Worm (Caenorhabditis elegans) whole organism, young adult: Measurements from ENCODE around the gene F12F6.7.

Source experiments
- B0019.2 ChIP-seq: fragments of 200-800 bp; sonication (Bioruptor generic); conservative IDR thresholded peaks from 2 replicates; pipeline ENCODE4 v1.3.6; 2022; ENCODE audit warnings: missing genetic modification reagents, missing genetic modification characterization, missing compliant biosample characterization
- F23B12.7 ChIP-seq: sonication (generic microtip); optimal IDR thresholded peaks from 2 replicates; lab custom pipeline; 2017; ENCODE audit warnings: missing genetic modification characterization, mild to moderate bottlenecking, missing compliant biosample characterization, antibody characterized with exemption, moderate library complexity; ENCODE audit not compliant: insufficient read depth
- F33H1.4 ChIP-seq: fragments of 200-800 bp; sonication (Bioruptor generic); IDR thresholded peaks from 2 replicates; pipeline ENCODE4 v1.3.6; 2022; ENCODE audit warnings: missing genetic modification reagents, missing genetic modification characterization, missing compliant biosample characterization
- K11D2.4 ChIP-seq: fragments of 200-800 bp; sonication (Bioruptor generic); IDR thresholded peaks from 2 replicates; pipeline ENCODE4 v1.3.6; 2022; ENCODE audit warnings: missing genetic modification reagents, missing genetic modification characterization, missing compliant biosample characterization
- Y67H2A.10 ChIP-seq: fragments of 200-800 bp; sonication (Bioruptor generic); conservative IDR thresholded peaks from 2 replicates; pipeline ENCODE4 v1.3.6; 2022; ENCODE audit warnings: missing genetic modification reagents, missing genetic modification characterization, missing compliant biosample characterization
- Y95B8A.8 ChIP-seq: fragments of 200-800 bp; sonication (Bioruptor generic); IDR thresholded peaks from 2 replicates; pipeline ENCODE4 v1.3.6; 2022; ENCODE audit warnings: missing genetic modification reagents, missing genetic modification characterization, missing compliant biosample characterization
- ama-1 ChIP-seq, 3 experiments: fragments of 150-350 bp in 1 of 3; sonication (generic microtip) in 2 of 3; optimal IDR thresholded peaks; 2 replicates each; lab custom pipeline; 2014 to 2018; ENCODE audit warnings: missing biosample characterization in 2 of 3, missing genetic modification characterization in 2 of 3, missing genetic modification reagents in 2 of 3
- atf-7 ChIP-seq: sonication (generic microtip); optimal IDR thresholded peaks from 2 replicates; lab custom pipeline; 2017; ENCODE audit warnings: mild to moderate bottlenecking, missing genetic modification characterization, missing compliant biosample characterization
- cebp-1 ChIP-seq, 2 experiments: fragments of 200-800 bp in 1 of 2; sonication (Bioruptor generic) in 1 of 2; sonication (generic microtip) in 1 of 2; IDR thresholded peaks in 1 of 2; optimal IDR thresholded peaks in 1 of 2; 2 replicates each; pipeline versions ENCODE4 v1.3.6 to Lab custom; 2017 to 2022; ENCODE audit warnings: missing compliant biosample characterization in 2 of 2, missing genetic modification characterization in 2 of 2, mild to moderate bottlenecking in 1 of 2, missing genetic modification reagents in 1 of 2, moderate library complexity in 1 of 2
- ceh-100 ChIP-seq: fragments of 200-800 bp; sonication (Bioruptor generic); IDR thresholded peaks from 2 replicates; pipeline ENCODE4 v1.3.6; 2022; ENCODE audit warnings: missing genetic modification reagents, missing genetic modification characterization, missing compliant biosample characterization
- ceh-27 ChIP-seq: fragments of 200-800 bp; sonication (Bioruptor generic); optimal IDR thresholded peaks from 2 replicates; lab custom pipeline; 2018; ENCODE audit warnings: mild to moderate bottlenecking, missing genetic modification characterization, moderate library complexity, missing compliant biosample characterization
- efl-1 ChIP-seq: fragments of 150-350 bp; optimal IDR thresholded peaks from 2 replicates; lab custom pipeline; 2014; ENCODE audit warnings: missing biosample characterization, missing genetic modification reagents, missing genetic modification characterization
- egrh-3 ChIP-seq: fragments of 200-800 bp; sonication (Bioruptor generic); IDR thresholded peaks from 2 replicates; pipeline ENCODE4 v1.3.6; 2022; ENCODE audit warnings: missing genetic modification reagents, missing genetic modification characterization, missing compliant biosample characterization
- ekl-4 ChIP-seq: fragments of 200-800 bp; sonication (Bioruptor generic); IDR thresholded peaks from 2 replicates; pipeline ENCODE4 v1.3.6; 2022; ENCODE audit warnings: missing genetic modification reagents, missing genetic modification characterization, missing compliant biosample characterization
- fkh-3 ChIP-seq: sonication (generic microtip); optimal IDR thresholded peaks from 2 replicates; lab custom pipeline; 2016; ENCODE audit warnings: mild to moderate bottlenecking, missing genetic modification characterization, missing compliant biosample characterization
- hlh-12 ChIP-seq: sonication (generic microtip); optimal IDR thresholded peaks from 2 replicates; lab custom pipeline; 2016; ENCODE audit warnings: missing genetic modification characterization, missing compliant biosample characterization
- hlh-26 ChIP-seq: fragments of 200-800 bp; sonication (Bioruptor generic); conservative IDR thresholded peaks from 2 replicates; pipeline ENCODE4 v1.3.6; 2022; ENCODE audit warnings: missing genetic modification reagents, missing genetic modification characterization, missing compliant biosample characterization
- hrde-1 ChIP-seq: sonication (generic microtip); optimal IDR thresholded peaks from 2 replicates; lab custom pipeline; 2016; ENCODE audit warnings: missing genetic modification characterization, mild to moderate bottlenecking, missing compliant biosample characterization, moderate library complexity, missing genotype, missing genetic modification reagents, borderline replicate concordance
- lin-26 ChIP-seq: fragments of 200-800 bp; sonication (Bioruptor generic); IDR thresholded peaks from 2 replicates; pipeline ENCODE4 v1.3.6; 2022; ENCODE audit warnings: missing genetic modification reagents, missing genetic modification characterization, missing compliant biosample characterization
- lsl-1 ChIP-seq: fragments of 200-800 bp; sonication (Bioruptor generic); optimal IDR thresholded peaks from 2 replicates; lab custom pipeline; 2018; ENCODE audit warnings: mild to moderate bottlenecking, missing genetic modification characterization, moderate library complexity, missing compliant biosample characterization
- madf-3 ChIP-seq: fragments of 200-800 bp; sonication (Bioruptor generic); IDR thresholded peaks from 2 replicates; pipeline ENCODE4 v1.3.6; 2022; ENCODE audit warnings: missing genetic modification reagents, missing genetic modification characterization, missing compliant biosample characterization
- mes-4 ChIP-seq: sonication (generic microtip); optimal IDR thresholded peaks from 2 replicates; lab custom pipeline; 2016; ENCODE audit warnings: missing genotype, missing genetic modification characterization, missing compliant biosample characterization
- nfyb-1 ChIP-seq: fragments of 200-800 bp; sonication (Bioruptor generic); IDR thresholded peaks from 2 replicates; pipeline ENCODE4 v1.3.6; 2022; ENCODE audit warnings: missing genetic modification reagents, missing genetic modification characterization, missing compliant biosample characterization
- nhr-120 ChIP-seq: fragments of 200-800 bp; sonication (Bioruptor generic); IDR thresholded peaks from 2 replicates; pipeline ENCODE4 v1.3.6; 2022; ENCODE audit warnings: missing genetic modification characterization, missing compliant biosample characterization
- nhr-179 ChIP-seq: sonication (generic microtip); optimal IDR thresholded peaks from 2 replicates; lab custom pipeline; 2016; ENCODE audit warnings: mild to moderate bottlenecking, missing genetic modification characterization, missing compliant biosample characterization
- nhr-27 ChIP-seq: fragments of 200-800 bp; sonication (Bioruptor generic); optimal IDR thresholded peaks from 2 replicates; lab custom pipeline; 2018; ENCODE audit warnings: mild to moderate bottlenecking, missing genetic modification characterization, moderate library complexity, missing compliant biosample characterization
- pha-4 ChIP-seq: fragments of 150-350 bp; sonication (generic microtip); optimal IDR thresholded peaks from 2 replicates; lab custom pipeline; 2014; ENCODE audit warnings: missing biosample characterization, missing genetic modification reagents, missing genetic modification characterization
- sea-2 ChIP-seq: fragments of 200-800 bp; sonication (Bioruptor generic); IDR thresholded peaks from 2 replicates; pipeline ENCODE4 v1.3.6; 2022; ENCODE audit warnings: missing genetic modification characterization, missing compliant biosample characterization
- snpc-1.3 ChIP-seq: sonication (generic microtip); optimal IDR thresholded peaks from 2 replicates; lab custom pipeline; 2017; ENCODE audit warnings: missing genetic modification characterization, mild to moderate bottlenecking, missing compliant biosample characterization, antibody characterized with exemption, moderate library complexity, missing genotype, missing genetic modification reagents; ENCODE audit not compliant: insufficient read depth
- somi-1 ChIP-seq: fragments of 200-800 bp; sonication (Bioruptor generic); optimal IDR thresholded peaks from 2 replicates; lab custom pipeline; 2018; ENCODE audit warnings: mild to moderate bottlenecking, missing genetic modification characterization, missing compliant biosample characterization
- tbp1 ChIP-seq: fragments of 200-800 bp; sonication (Bioruptor generic); optimal IDR thresholded peaks from 2 replicates; lab custom pipeline; 2018; ENCODE audit warnings: mild to moderate bottlenecking, missing genetic modification characterization, missing compliant biosample characterization
- unc-130 ChIP-seq: sonication (generic microtip); optimal IDR thresholded peaks from 2 replicates; lab custom pipeline; 2016; ENCODE audit warnings: missing genetic modification reagents, missing genetic modification characterization, missing compliant biosample characterization
- xnd-1 ChIP-seq: sonication (generic microtip); optimal IDR thresholded peaks from 2 replicates; lab custom pipeline; 2016; ENCODE audit warnings: missing genotype, missing genetic modification reagents, missing genetic modification characterization, missing compliant biosample characterization
- zfh-2 ChIP-seq: fragments of 200-800 bp; sonication (Bioruptor generic); conservative IDR thresholded peaks from 2 replicates; pipeline ENCODE4 v1.3.6; 2022; ENCODE audit warnings: missing genetic modification reagents, missing genetic modification characterization, missing compliant biosample characterization
- zim-3 ChIP-seq: sonication (generic microtip); optimal IDR thresholded peaks from 2 replicates; lab custom pipeline; 2017; ENCODE audit warnings: mild to moderate bottlenecking, missing genetic modification characterization, moderate library complexity, missing compliant biosample characterization
- ztf-6 ChIP-seq: fragments of 200-800 bp; sonication (Bioruptor generic); IDR thresholded peaks from 2 replicates; pipeline ENCODE4 v1.3.6; 2022; ENCODE audit warnings: missing genetic modification reagents, missing genetic modification characterization, missing compliant biosample characterization

F12F6.7 gene

DNA sequence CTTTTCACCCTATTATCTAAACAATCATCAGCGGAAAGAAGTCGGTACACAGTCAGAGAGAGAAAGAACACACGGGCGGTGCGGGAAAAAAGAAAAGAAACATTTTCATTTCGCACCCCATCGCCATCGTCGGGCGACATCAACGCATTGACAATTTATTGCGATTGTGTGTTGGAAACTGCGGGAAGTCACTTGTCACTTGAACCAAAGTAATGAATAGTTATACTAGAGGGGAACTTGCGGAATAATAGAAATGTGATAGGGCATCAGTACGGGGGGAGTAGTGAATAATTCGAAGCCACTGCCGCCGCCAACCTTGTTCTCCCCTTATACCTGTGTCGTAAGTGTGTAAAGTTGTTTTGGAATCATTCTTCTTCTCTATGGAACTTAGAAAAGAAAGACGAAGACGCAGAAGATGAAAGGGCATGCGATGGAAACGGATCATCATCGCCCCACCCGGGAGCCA is 9.8 kb upstream of the F12F6.7 start:
- TF ChIP-seq hrde-1 (tag; lab: Kevin White, UChicago) (no peak), snpc-1.3 (tag; lab: Kevin White, UChicago) (no peak), ekl-4 (GFP tag; lab: Robert Waterston, UW) (peak; percentile 18; the same call in 1 of the 2 replicates), zfh-2 (GFP tag; lab: Robert Waterston, UW) (0 out of 2 replicates have a peak, but pooled peaks have one; percentile 4), somi-1 (GFP tag; lab: Kevin White, UChicago) (peak; percentile 2)

DNA sequence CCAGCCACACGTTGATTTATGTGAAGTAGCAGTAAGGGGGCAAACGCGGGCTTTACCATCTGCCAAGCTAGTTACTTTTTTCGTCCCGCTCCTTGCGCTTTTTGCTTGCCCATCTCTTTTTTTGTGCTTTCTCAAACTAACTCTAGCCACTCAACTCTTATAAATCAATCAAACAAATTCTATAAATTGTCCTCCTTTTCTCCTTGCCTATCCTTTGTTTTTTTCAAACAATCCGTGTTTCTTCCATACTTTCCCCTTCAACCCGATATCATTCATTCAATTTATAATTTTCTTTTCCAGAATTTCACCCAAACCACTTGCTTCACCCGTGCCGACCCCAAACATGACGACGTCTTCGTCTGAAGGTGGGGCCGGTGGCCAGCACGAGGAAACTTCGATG is 8.6 kb upstream of the F12F6.7 start, which contains the start of gene srgp-1:
Gene srgp-1 (plus strand): TSS at position 301 of the 400 bp plus-strand sequence.
- no peak for TF ChIP-seq lin-26 (GFP tag; lab: Robert Waterston, UW)
- TF ChIP-seq mes-4 (tag; lab: Kevin White, UChicago) = no peak
- no peak for TF ChIP-seq ztf-6 (GFP tag; lab: Robert Waterston, UW)
- TF ChIP-seq K11D2.4 (GFP tag; lab: Robert Waterston, UW) = no peak

DNA sequence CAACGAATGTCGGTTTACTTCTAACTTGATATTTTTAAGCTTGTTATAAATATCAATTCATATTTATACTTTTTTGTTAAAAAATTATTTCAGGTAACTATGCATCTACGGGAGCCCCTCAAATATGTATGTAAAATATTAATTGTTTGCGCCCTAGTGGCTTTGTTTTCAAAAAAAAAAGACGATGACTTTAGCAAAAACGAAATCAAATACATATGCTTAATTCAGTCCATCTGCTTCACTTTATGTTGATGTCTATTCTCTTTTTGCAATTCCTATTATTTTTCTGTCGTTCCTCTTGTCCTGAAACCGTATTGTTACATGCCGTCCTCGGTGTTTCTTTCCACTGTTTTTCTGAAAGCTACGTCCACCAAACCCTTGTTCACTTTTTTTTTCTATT is 8.2 kb upstream of the F12F6.7 start:
- TF ChIP-seq nhr-27 (tag; lab: Kevin White, UChicago) (no peak), mes-4 (tag; lab: Kevin White, UChicago) (no peak), snpc-1.3 (tag; lab: Kevin White, UChicago) (no peak), atf-7 (tag; lab: Kevin White, UChicago) (no peak)

DNA sequence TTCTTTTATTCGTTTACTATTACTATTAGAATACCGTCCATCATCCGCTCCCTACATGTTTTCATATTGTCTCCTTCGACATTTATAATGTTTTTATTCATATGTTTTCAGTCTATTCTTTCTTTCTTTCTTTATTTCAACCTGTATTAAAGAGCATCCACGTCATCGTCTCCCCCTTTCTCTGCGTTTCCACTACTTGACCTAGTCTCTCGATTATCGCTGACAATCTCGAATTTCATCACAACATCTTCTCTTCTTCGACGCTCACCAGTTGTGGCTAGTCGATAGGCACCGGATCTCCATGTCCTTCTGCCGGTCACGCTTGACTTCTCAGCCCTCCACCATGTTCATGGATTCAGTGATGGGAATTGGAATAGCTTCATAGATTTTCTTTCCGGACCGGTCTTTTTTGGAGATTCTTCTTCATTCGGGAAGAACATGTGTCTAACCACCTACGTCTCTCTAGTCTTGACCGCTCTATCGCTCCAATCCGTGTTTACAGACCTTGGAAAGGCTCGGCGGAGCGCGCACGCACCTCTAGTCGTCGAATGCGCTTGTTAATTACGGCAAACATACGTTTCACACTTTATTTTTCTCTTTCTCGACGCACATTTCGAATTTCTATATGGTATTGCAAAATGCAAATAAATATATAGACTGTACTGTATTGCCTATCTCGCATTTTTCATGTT is 6.8 kb upstream of the F12F6.7 start:
- TF ChIP-seq ztf-6 (GFP tag; lab: Robert Waterston, UW) = no peak
- no peak for TF ChIP-seq pha-4 (tag; lab: Kevin White, UChicago)
- TF ChIP-seq egrh-3 (GFP tag; lab: Robert Waterston, UW) = no peak
- TF ChIP-seq tbp1 (GFP tag; lab: Kevin White, UChicago) = no peak
- no peak for TF ChIP-seq hlh-26 (GFP tag; lab: Robert Waterston, UW)
- TF ChIP-seq cebp-1 (GFP tag; IDR thresholded peaks at IDR 0.05; lab: Robert Waterston, UW) = no peak
- peak; percentile 4 for TF ChIP-seq cebp-1 (tag; optimal IDR thresholded peaks at IDR 0.05; lab: Kevin White, UChicago)
- TF ChIP-seq madf-3 (GFP tag; lab: Robert Waterston, UW) = peak; percentile 52; the same call in 1 of the 2 replicates

DNA sequence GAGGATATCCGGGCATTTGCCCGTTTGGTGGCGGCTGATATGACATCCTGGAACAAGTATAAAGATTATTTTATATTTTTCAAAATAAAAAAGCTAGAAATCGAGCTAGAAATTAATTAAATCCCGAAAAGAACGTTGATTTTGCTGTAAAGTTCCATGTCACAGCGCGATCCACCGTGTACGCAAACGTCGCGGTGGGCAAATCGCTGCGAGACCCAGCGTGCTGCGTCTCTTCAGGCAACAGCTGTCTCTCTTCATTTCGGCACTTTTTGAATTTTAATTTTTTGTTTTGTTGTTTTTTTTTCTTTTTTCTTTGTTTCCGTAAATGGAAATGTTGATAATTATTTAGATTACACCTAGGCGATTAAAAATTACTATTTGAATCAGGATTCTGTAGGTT is 4.5 kb upstream of the F12F6.7 start, which contains the start of gene sec-24.1:
Gene sec-24.1 (minus strand): TSS at position 49 of the 400 bp plus-strand sequence.
- TF ChIP-seq unc-130 (GFP tag; lab: Kevin White, UChicago) = no peak
- TF ChIP-seq F33H1.4 (GFP tag; lab: Robert Waterston, UW) = peak; percentile 99
- TF ChIP-seq zfh-2 (GFP tag; lab: Robert Waterston, UW) = peak; percentile 55; the same call in 1 of the 2 replicates
- no peak for TF ChIP-seq sea-2 (GFP tag; lab: Robert Waterston, UW)
- TF ChIP-seq nfyb-1 (GFP tag; lab: Robert Waterston, UW) = peak; percentile 59; the same call in 1 of the 2 replicates
- TF ChIP-seq nhr-120 = no peak
- TF ChIP-seq ceh-27 (GFP tag; lab: Kevin White, UChicago) = peak; percentile 49
- peak; percentile 57; the same call in 1 of the 2 replicates for TF ChIP-seq ceh-100 (GFP tag; lab: Robert Waterston, UW)
- TF ChIP-seq nhr-27 (tag; lab: Kevin White, UChicago) = no peak
- peak; percentile 58 for TF ChIP-seq tbp1 (GFP tag; lab: Kevin White, UChicago)
- no peak for TF ChIP-seq nhr-179 (tag; lab: Kevin White, UChicago)
- TF ChIP-seq zim-3 (tag; lab: Kevin White, UChicago) = no peak
- no peak for TF ChIP-seq Y95B8A.8 (GFP tag; lab: Robert Waterston, UW)
- no peak for TF ChIP-seq Y67H2A.10 (GFP tag; lab: Robert Waterston, UW)
- TF ChIP-seq hlh-12 = no peak
- no peak for TF ChIP-seq fkh-3
- TF ChIP-seq snpc-1.3 (tag; lab: Kevin White, UChicago) = peak; percentile 68
- peak; percentile 79 for TF ChIP-seq F23B12.7 (tag; lab: Kevin White, UChicago)
- peak; percentile 71 for TF ChIP-seq lsl-1
- no peak for TF ChIP-seq xnd-1
- TF ChIP-seq ama-1 (optimal IDR thresholded peaks at IDR 0.05; lab: Kevin White, UChicago) = no peak
- TF ChIP-seq ama-1 (GFP tag; optimal IDR thresholded peaks at IDR 0.05; lab: Kevin White, UChicago) = no peak
- peak; percentile 51 for TF ChIP-seq efl-1 (GFP tag; lab: Kevin White, UChicago)
- no peak for TF ChIP-seq K11D2.4 (GFP tag; lab: Robert Waterston, UW)
- no peak for TF ChIP-seq hrde-1 (tag; lab: Kevin White, UChicago)
- no peak; the same call in 1 of the 2 replicates for TF ChIP-seq B0019.2 (GFP tag; lab: Robert Waterston, UW)
